Worm (Caenorhabditis elegans): ENCODE measurements around the gene T10B5.10.
A peak's percentile ranks its signal among the peaks of the same experiment; 100 is the strongest.

T10B5.10 gene

ce11 chrV:1857840-1858239, 1.8 kb upstream of the T10B5.10 start:
- TF ChIP-seq ceh-45 (GFP tag; IDR thresholded peaks at IDR 0.05) = no peak
- no peak for TF ChIP-seq K09A11.1 (tag; optimal IDR thresholded peaks at IDR 0.05; ENCODE audit: insufficient read depth)
- no peak for TF ChIP-seq sox-2 (GFP tag; IDR thresholded peaks at IDR 0.05)
- TF ChIP-seq nhr-11 (tag; optimal IDR thresholded peaks at IDR 0.05) = no peak
- no peak for TF ChIP-seq ref-2 (tag; optimal IDR thresholded peaks at IDR 0.05)
- no peak for TF ChIP-seq pat-9 (tag; optimal IDR thresholded peaks at IDR 0.05)
- no peak for TF ChIP-seq sdc-2 (tag; optimal IDR thresholded peaks at IDR 0.05)

- no peak for TF ChIP-seq hlh-30 (tag; optimal IDR thresholded peaks at IDR 0.05; ENCODE audit: insufficient read depth)
- no peak for TF ChIP-seq sox-4 (tag; optimal IDR thresholded peaks at IDR 0.05)
- TF ChIP-seq F13H6.1 (tag; optimal IDR thresholded peaks at IDR 0.05) = no peak
- no peak for TF ChIP-seq ztf-16 (tag; optimal IDR thresholded peaks at IDR 0.05)
- no peak for TF ChIP-seq tbx-2 (tag; optimal IDR thresholded peaks at IDR 0.05)
- TF ChIP-seq che-1 (tag; optimal IDR thresholded peaks at IDR 0.05) = no peak
- no peak for TF ChIP-seq elt-2 (tag; optimal IDR thresholded peaks at IDR 0.05)
- no peak for TF ChIP-seq ceh-34 (tag; optimal IDR thresholded peaks at IDR 0.05)
- TF ChIP-seq gmeb-2 (tag; optimal IDR thresholded peaks at IDR 0.05) = no peak
- TF ChIP-seq nfya-1 (tag; optimal IDR thresholded peaks at IDR 0.05) = no peak
- no peak for TF ChIP-seq odd-2 (tag; optimal IDR thresholded peaks at IDR 0.05)
- TF ChIP-seq unc-55 (GFP tag; optimal IDR thresholded peaks at IDR 0.05) = no peak
- no peak for TF ChIP-seq hlh-8 (tag; optimal IDR thresholded peaks at IDR 0.05)
- TF ChIP-seq nhr-232 (tag; optimal IDR thresholded peaks at IDR 0.05) = no peak
- TF ChIP-seq dmd-4 (tag; optimal IDR thresholded peaks at IDR 0.05; ENCODE audit: borderline replicate concordance) = no peak
- TF ChIP-seq ceh-30 (tag; optimal IDR thresholded peaks at IDR 0.05) = no peak
- TF ChIP-seq dve-1 (tag; optimal IDR thresholded peaks at IDR 0.05) = no peak
Observed at ce11 chrV:1855087-1855486, 989 bp downstream of the T10B5.10 start.

ce11 chrV:1848590-1848989, 7.5 kb downstream of the T10B5.10 start:
- TF ChIP-seq zip-5 (tag; optimal IDR thresholded peaks at IDR 0.05) = no peak
- peak; percentile 100 for TF ChIP-seq dve-1 (tag; optimal IDR thresholded peaks at IDR 0.05)

DNA sequence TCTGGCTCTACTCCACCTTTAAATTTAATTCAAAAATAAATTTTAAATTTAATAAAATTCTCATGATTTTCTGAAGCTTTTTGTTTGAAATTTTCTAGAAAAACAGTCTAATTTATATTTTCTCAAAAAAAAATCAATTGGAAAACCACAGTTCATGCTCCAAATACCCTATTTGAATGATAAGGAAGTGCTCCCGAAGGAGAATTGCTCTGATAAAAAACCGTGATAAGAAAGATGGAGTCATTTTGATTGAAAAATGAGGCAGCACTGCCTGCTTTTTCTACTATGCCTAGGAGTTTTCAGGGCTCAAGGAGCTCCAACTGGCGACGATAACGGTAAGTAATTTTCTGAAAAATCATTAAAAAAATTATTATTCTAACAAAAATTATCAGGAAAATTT, 10.1 kb downstream of the T10B5.10 start, which contains the start of gene T10B5.7:
T10B5.7 (plus strand) TSS at position 225 of the 400 bp plus-strand sequence.
- no peak for TF ChIP-seq tbx-2 (tag; optimal IDR thresholded peaks at IDR 0.05)
- TF ChIP-seq elt-2 (tag; optimal IDR thresholded peaks at IDR 0.05) = peak; percentile 79

DNA sequence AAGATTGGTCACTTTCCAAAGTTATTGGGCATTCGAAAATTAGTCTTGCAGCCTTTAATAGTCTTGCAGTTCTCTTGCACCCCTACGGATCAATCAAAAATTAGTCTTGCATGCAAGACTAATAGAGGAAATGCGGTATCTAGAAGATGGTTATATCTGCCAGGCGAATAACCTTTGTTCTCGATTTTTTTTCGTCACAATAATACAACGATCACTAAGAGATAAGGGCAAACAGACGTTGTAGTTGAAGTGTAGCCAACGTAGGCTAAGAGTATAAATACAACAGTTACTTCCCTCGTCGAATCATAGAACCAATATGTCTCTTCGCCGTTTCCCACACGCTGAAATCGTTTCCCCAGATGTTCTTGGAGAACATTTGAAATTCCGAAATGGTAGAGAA, 14.3 kb downstream of the T10B5.10 start, which contains the start of gene T10B5.8:
T10B5.8 (plus strand) TSS at position 301 of the 400 bp plus-strand sequence.
- TF ChIP-seq lim-6 (tag; optimal IDR thresholded peaks at IDR 0.05) = no peak
- no peak for TF ChIP-seq pros-1 (tag; optimal IDR thresholded peaks at IDR 0.05)
- no peak for TF ChIP-seq nhr-232 (tag; optimal IDR thresholded peaks at IDR 0.05)
- no peak for TF ChIP-seq rnt-1 (tag; optimal IDR thresholded peaks at IDR 0.05)
- no peak for TF ChIP-seq lin-11 (tag; optimal IDR thresholded peaks at IDR 0.05)
- TF ChIP-seq ama-1 (optimal IDR thresholded peaks at IDR 0.05) = no peak
- TF ChIP-seq elt-4 (tag; optimal IDR thresholded peaks at IDR 0.05) = no peak
- TF ChIP-seq zip-5 (tag; optimal IDR thresholded peaks at IDR 0.05) = no peak
- TF ChIP-seq dve-1 (tag; optimal IDR thresholded peaks at IDR 0.05) = no peak
- TF ChIP-seq gmeb-2 (tag; optimal IDR thresholded peaks at IDR 0.05) = no peak
- TF ChIP-seq ceh-30 (tag; optimal IDR thresholded peaks at IDR 0.05) = no peak
- no peak for TF ChIP-seq che-1 (tag; optimal IDR thresholded peaks at IDR 0.05)
- no peak for TF ChIP-seq Y22D7AL.16 (tag; optimal IDR thresholded peaks at IDR 0.05)
- TF ChIP-seq ceh-34 (tag; optimal IDR thresholded peaks at IDR 0.05) = no peak
- TF ChIP-seq ceh-14 (tag; optimal IDR thresholded peaks at IDR 0.05) = no peak
- no peak for TF ChIP-seq hlh-6 (tag; optimal IDR thresholded peaks at IDR 0.05)
- TF ChIP-seq pqm-1 (tag; optimal IDR thresholded peaks at IDR 0.05) = no peak
